Fruit fly (Drosophila melanogaster): Measurements from ENCODE around the gene IP3K2.

DNA sequence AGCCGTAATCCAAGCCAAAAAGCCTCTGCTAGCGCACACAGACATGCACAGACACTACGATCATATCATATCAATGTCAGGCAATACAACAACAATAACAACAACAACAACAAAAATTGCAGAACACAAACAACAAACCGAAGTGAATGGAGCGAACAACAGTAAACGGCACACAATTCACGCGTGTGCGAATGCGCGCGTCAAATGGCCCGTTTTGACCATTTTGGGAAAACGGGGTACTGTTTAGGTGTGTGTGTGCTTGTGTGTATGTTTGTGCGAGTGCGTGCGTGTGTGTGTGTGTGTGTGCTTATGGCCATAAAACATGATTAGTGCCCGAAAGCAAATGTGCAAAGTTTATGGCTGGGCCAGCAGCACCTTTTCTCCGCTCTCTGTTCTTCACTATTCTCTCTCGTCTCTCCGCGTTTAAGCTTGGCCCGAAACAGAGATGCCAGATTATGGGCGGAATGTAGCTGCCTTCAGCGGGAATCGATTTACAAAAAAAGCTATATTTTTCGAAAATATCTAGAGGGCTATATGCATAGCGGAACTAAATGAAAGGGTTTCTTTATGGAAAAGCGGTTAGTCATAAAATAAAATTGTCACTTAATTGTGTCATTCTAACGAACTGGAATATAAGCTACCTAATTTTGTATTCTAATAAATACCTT, 2.5 kb upstream of the IP3K2 start:
- no peak for TF ChIP-seq CG8478 (optimal IDR thresholded peaks at IDR 0.05)
- TF ChIP-seq CTCF (optimal IDR thresholded peaks at IDR 0.05) = no peak

Measured in S2 (cell line).